Worm (Caenorhabditis elegans) whole organism, L1 larva: Measurements from ENCODE around the gene crn-3.

Experiments
- blmp-1 ChIP-seq: fragments of 150-350 bp; optimal IDR thresholded peaks from 2 replicates; lab custom pipeline; 2014; ENCODE audit warnings: missing biosample characterization, missing genetic modification characterization
- pax-3 ChIP-seq: fragments of 200-800 bp; sonication (Bioruptor generic); optimal IDR thresholded peaks from 2 replicates; lab custom pipeline; 2018; ENCODE audit warnings: mild to moderate bottlenecking, missing genetic modification characterization, moderate library complexity, missing compliant biosample characterization
- unc-130 ChIP-seq: fragments of 150-350 bp; optimal IDR thresholded peaks from 2 replicates; lab custom pipeline; 2017; ENCODE audit warnings: missing biosample characterization, missing genetic modification characterization, inconsistent platforms

DNA sequence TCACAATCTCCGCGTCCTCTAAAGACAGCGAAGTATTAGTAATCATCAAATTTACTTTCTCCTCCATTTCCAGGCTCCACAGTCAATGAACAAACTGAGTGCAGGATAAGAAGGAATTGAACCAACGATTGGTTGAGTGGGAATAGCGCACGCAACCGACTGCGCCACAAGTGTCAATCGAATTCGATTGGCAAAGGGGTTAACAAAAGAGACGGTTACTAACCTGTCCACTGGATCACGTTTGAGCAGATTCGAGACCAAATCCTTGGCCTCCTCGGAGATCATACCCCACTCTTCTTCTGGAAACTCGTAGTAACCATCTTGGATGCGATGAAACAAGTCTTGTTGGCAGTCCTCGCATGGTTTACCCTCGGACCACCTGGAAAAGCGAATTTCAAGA, 42.6 kb upstream of the crn-3 start:
- TF ChIP-seq blmp-1 (no peak), unc-130 (tag; lab: Kevin White, UChicago) (no peak), pax-3 (no peak)
